Fruit fly (Drosophila melanogaster): ENCODE data around the gene CG9628.

The CG9628 gene

DNA sequence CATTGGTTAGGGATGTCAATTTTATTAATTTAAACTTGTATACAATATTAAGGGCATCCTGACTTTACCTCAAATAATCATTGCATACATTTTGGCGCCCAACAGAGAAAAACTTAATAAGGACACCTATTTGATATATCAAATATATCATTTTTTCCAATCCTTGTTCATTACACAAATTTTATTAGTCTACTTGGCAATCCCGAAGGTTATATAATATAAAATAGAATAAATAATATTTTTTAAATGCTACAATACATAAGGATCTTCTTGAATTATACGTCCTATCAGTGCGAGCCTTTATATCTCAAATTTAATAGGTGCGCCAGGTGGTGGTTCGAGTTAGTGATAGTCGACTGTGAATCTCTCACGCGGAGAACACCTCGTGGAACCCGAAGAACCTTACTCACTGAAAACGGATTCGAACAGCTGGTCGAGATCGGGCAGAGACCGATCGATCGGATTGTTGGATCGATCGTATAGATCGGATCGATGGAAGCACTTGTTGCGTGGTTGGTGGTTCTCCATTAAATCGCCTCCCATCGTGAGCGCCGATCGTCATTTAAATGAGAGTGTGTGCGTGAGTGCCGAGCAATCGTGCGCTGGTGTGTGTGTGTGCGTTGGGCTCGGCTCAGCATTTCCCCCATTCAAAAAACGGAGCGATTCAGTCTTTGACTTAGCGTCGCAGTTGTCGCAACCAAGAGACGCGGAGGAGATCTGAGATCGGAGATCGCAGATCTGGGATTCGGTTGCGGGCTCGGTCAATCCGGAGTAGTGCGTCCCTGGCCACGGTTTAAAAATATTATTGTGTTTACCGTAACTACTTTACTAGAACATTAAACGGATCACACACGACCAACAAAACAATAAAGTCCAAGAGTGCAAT lies 8.6 kb upstream of the CG9628 start, which contains the start of gene shd (continued):
- TF ChIP-seq vri (GFP tag; optimal IDR thresholded peaks at IDR 0.05), result peak; percentile 83
- no peak for TF ChIP-seq CG8319 (GFP tag; optimal IDR thresholded peaks at IDR 0.05)
- TF ChIP-seq Smox (GFP tag; optimal IDR thresholded peaks at IDR 0.05), result peak; percentile 33
- peak; percentile 43 for TF ChIP-seq CG34406 (GFP tag; optimal IDR thresholded peaks at IDR 0.05)
- no peak for TF ChIP-seq fd85E (GFP tag; optimal IDR thresholded peaks at IDR 0.05)
- TF ChIP-seq Hr4 (GFP tag; optimal IDR thresholded peaks at IDR 0.05), result peak; percentile 36
- no peak for TF ChIP-seq CG11902 (GFP tag; optimal IDR thresholded peaks at IDR 0.05)
- TF ChIP-seq CG11294 (GFP tag; IDR thresholded peaks at IDR 0.05), result no peak; the same call in 1 of the 2 replicates
- TF ChIP-seq CG8119 (GFP tag; IDR thresholded peaks at IDR 0.05), result peak; percentile 43; the same call in 1 of the 3 replicates
- TF ChIP-seq CG3032 (tag; optimal IDR thresholded peaks at IDR 0.05), result peak; percentile 59
- peak; percentile 28 for TF ChIP-seq CG1621 (tag; optimal IDR thresholded peaks at IDR 0.05)
- TF ChIP-seq Sox102F (GFP tag; optimal IDR thresholded peaks at IDR 0.05), result peak; percentile 39
- TF ChIP-seq topi (GFP tag; optimal IDR thresholded peaks at IDR 0.05), result peak; percentile 27
- peak; percentile 20 for TF ChIP-seq CG6792 (GFP tag; optimal IDR thresholded peaks at IDR 0.05)
- no peak for TF ChIP-seq fkh (GFP tag; optimal IDR thresholded peaks at IDR 0.05)
- TF ChIP-seq CG32006 (GFP tag; optimal IDR thresholded peaks at IDR 0.05), result peak; percentile 87
- peak; percentile 67 for TF ChIP-seq achi (GFP tag; optimal IDR thresholded peaks at IDR 0.05)
- peak; percentile 61 for TF ChIP-seq CG8632 (GFP tag; optimal IDR thresholded peaks at IDR 0.05)
- peak; percentile 8 for TF ChIP-seq Ets21C (GFP tag; optimal IDR thresholded peaks at IDR 0.05)
- TF ChIP-seq svp (GFP tag), result peak; percentile 82

DNA sequence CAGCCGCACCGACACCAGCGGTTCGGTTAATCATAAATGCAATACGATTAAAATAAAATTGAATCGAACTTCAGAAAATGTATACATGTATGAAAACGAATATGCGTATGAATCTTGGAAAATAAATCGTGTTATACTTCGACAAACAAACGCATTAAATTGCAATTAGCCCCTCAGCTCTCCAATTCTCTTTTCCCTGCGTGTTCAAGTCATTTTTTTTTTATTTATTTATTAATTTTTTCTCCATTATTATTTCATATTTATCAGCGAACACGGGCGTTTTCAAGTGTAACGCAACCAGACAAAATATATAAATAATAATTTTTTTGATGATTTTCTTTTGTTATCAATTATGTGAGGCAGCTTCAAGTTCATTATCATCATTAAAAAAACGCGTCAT lies 7.4 kb upstream of the CG9628 start:
- TF ChIP-seq CG1621 (tag; optimal IDR thresholded peaks at IDR 0.05), result no peak
- TF ChIP-seq vri (GFP tag; optimal IDR thresholded peaks at IDR 0.05), result no peak
- no peak for TF ChIP-seq CG10631 (GFP tag; optimal IDR thresholded peaks at IDR 0.05)
- TF ChIP-seq esn (GFP tag; optimal IDR thresholded peaks at IDR 0.05), result peak; percentile 29
- TF ChIP-seq CG31627 (GFP tag; optimal IDR thresholded peaks at IDR 0.05), result no peak
- peak; percentile 32 for TF ChIP-seq Sox102F (GFP tag; optimal IDR thresholded peaks at IDR 0.05)
- no peak for TF ChIP-seq Hr38 (GFP tag; optimal IDR thresholded peaks at IDR 0.05)
- TF ChIP-seq acj6 (GFP tag; optimal IDR thresholded peaks at IDR 0.05), result peak; percentile 7
- TF ChIP-seq CG9139 (GFP tag; optimal IDR thresholded peaks at IDR 0.05), result no peak
- no peak for TF ChIP-seq CG3032 (tag; optimal IDR thresholded peaks at IDR 0.05)
- no peak for TF ChIP-seq CG8119 (GFP tag; IDR thresholded peaks at IDR 0.05)
- no peak for TF ChIP-seq CG16779 (tag; optimal IDR thresholded peaks at IDR 0.05)
- no peak for TF ChIP-seq CG6163 (GFP tag; IDR thresholded peaks at IDR 0.05)
- no peak for TF ChIP-seq CG6792 (GFP tag; optimal IDR thresholded peaks at IDR 0.05)
- peak; percentile 36 for TF ChIP-seq Met (GFP tag; optimal IDR thresholded peaks at IDR 0.05)
- no peak for TF ChIP-seq fkh (GFP tag; optimal IDR thresholded peaks at IDR 0.05)
- peak; percentile 6 for TF ChIP-seq lz (GFP tag; optimal IDR thresholded peaks at IDR 0.05)
- TF ChIP-seq Hr39 (GFP tag; optimal IDR thresholded peaks at IDR 0.05), result peak; percentile 12
- TF ChIP-seq Eip78C (GFP tag), result peak; percentile 24
- TF ChIP-seq Smox (GFP tag; optimal IDR thresholded peaks at IDR 0.05), result peak; percentile 24
- peak; percentile 57 for TF ChIP-seq svp (GFP tag)
- no peak for TF ChIP-seq CG32006 (GFP tag; optimal IDR thresholded peaks at IDR 0.05)

DNA sequence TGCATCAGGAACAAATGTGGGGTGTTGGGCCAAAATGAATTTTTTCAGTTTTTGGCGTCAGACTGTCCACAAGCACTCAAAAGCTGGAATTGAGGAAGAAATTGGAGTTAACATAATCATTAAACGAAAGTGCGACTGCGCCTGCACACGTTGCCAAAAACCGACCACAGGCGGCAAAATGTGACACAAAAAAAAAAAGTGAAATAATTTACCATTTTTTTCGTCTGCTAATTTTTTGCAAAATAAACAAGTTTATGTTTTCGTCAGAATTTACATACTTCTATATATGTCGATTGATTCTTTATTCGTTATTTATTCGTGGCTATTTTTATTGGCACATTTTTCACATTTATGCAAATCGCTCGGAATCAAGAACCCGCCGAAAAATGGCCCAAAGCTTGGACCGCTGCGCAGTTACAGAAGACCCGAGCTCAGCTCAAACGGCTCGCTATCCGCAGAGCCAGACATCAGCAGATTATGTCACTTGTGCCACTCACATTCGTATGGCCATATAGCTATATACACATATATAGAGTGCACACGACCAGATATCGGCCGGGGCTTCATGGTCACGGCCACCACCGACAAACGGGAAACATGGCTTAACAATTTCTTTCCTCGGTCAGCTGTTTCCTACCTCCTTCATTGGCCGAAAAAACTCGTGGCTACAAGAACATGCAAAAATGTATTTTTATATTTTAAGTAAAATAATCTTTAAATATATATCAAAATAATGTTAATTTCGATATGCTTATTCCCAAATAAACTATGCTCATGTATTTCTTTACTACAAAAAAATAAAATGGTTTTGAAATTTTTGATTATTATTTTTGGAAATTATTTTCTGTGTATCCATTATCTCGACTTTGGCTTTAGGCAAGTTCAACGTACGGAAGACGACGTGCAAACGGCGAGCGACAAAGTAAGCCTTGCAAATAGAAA lies 6.2 kb upstream of the CG9628 start:
- no peak for TF ChIP-seq Met (GFP tag; optimal IDR thresholded peaks at IDR 0.05)
- no peak for TF ChIP-seq dsx (GFP tag; optimal IDR thresholded peaks at IDR 0.05; ENCODE audit: poor library complexity, severe bottlenecking)
- no peak for TF ChIP-seq fd59A (GFP tag; optimal IDR thresholded peaks at IDR 0.05)
- TF ChIP-seq Sox15 (GFP tag; optimal IDR thresholded peaks at IDR 0.05), result no peak
- no peak for TF ChIP-seq acj6 (GFP tag; optimal IDR thresholded peaks at IDR 0.05)
- no peak for TF ChIP-seq CG7368 (GFP tag; optimal IDR thresholded peaks at IDR 0.05)
- 0 out of 3 replicates have a peak, but pooled peaks have one; percentile 40 for TF ChIP-seq CG6163 (GFP tag; IDR thresholded peaks at IDR 0.05)
- TF ChIP-seq Gug (GFP tag; IDR thresholded peaks at IDR 0.05), result no peak
- TF ChIP-seq CG11294 (GFP tag; IDR thresholded peaks at IDR 0.05), result no peak
- no peak for TF ChIP-seq Lpt (GFP tag; optimal IDR thresholded peaks at IDR 0.05)
- TF ChIP-seq achi (GFP tag; optimal IDR thresholded peaks at IDR 0.05), result peak; percentile 35
- no peak for TF ChIP-seq CG3032 (tag; optimal IDR thresholded peaks at IDR 0.05)
- TF ChIP-seq topi (GFP tag; optimal IDR thresholded peaks at IDR 0.05), result no peak
- no peak for TF ChIP-seq esn (GFP tag; optimal IDR thresholded peaks at IDR 0.05)
- TF ChIP-seq net (GFP tag; optimal IDR thresholded peaks at IDR 0.05), result no peak
- no peak for TF ChIP-seq CG10669 (GFP tag; optimal IDR thresholded peaks at IDR 0.05)
- TF ChIP-seq Eip75B (GFP tag; optimal IDR thresholded peaks at IDR 0.05), result no peak
- no peak for TF ChIP-seq CG11902 (GFP tag; optimal IDR thresholded peaks at IDR 0.05)
- TF ChIP-seq CG9139 (GFP tag; optimal IDR thresholded peaks at IDR 0.05), result no peak
- TF ChIP-seq CG3919 (GFP tag; optimal IDR thresholded peaks at IDR 0.05), result no peak
- no peak for TF ChIP-seq spab (GFP tag; optimal IDR thresholded peaks at IDR 0.05)

Data from whole organism, prepupa.